Worm (Caenorhabditis elegans) whole organism, midembryonic: ENCODE data around the gene fbxa-56.

Source experiments
- T22C8.4 ChIP-seq: fragments of 200-800 bp; sonication (Bioruptor generic); IDR thresholded peaks from 2 replicates; pipeline ENCODE4 v1.3.6; 2022; ENCODE audit warnings: missing genetic modification characterization, missing compliant biosample characterization
- flt-1 ChIP-seq: fragments of 200-800 bp; sonication (Bioruptor generic); IDR thresholded peaks from 2 replicates; pipeline ENCODE4 v1.3.6; 2022; ENCODE audit warnings: missing genetic modification characterization, missing compliant biosample characterization
- klf-2 ChIP-seq: fragments of 200-800 bp; sonication (Bioruptor generic); conservative IDR thresholded peaks from 2 replicates; pipeline ENCODE4 v1.3.6; 2022; ENCODE audit warnings: missing genetic modification reagents, missing genetic modification characterization, missing compliant biosample characterization
- med-1 ChIP-seq: sonication (generic microtip); optimal IDR thresholded peaks from 2 replicates; lab custom pipeline; 2017; ENCODE audit warnings: missing genetic modification characterization, mild to moderate bottlenecking, missing compliant biosample characterization, antibody characterized with exemption, missing genetic modification reagents; ENCODE audit not compliant: insufficient read depth
- ref-1 ChIP-seq: fragments of 200-800 bp; sonication (Bioruptor generic); conservative IDR thresholded peaks from 2 replicates; pipeline ENCODE4 v1.3.6; 2022; ENCODE audit warnings: missing genetic modification reagents, missing genetic modification characterization, missing compliant biosample characterization
- tab-1 ChIP-seq: fragments of 200-800 bp; sonication (Bioruptor generic); IDR thresholded peaks from 2 replicates; pipeline ENCODE4 v1.3.6; 2022; ENCODE audit warnings: missing genetic modification characterization, missing compliant biosample characterization
- ztf-23 ChIP-seq: fragments of 200-800 bp; sonication (Bioruptor generic); IDR thresholded peaks from 2 replicates; pipeline ENCODE4 v1.3.6; 2022; ENCODE audit warnings: missing genetic modification reagents, missing genetic modification characterization, missing compliant biosample characterization

DNA sequence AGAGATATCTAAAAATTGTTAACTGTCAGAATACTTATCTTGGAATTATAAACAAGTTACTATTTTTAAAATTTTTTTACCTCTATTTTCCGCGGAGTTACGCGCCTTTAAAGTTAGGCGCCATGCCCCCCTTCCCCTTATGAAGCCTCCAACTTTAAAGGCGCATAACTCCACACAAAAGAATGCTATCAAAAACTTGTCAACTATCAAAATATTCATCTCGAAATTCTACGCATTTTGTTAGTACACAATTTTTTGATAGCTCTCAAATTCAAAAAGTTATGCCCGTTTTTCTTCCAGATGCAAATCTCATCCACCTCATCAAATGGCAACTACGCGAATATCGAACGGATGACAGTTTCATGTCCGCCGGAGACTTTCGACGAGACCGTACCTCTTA is 45.1 kb upstream of the fbxa-56 start, which contains the start of gene tbc-10:
- TF ChIP-seq ztf-23 (GFP tag; lab: Robert Waterston, UW) (no peak), ref-1 (no peak), med-1 (no peak), T22C8.4 (GFP tag; lab: Robert Waterston, UW) (no peak), klf-2 (no peak), flt-1 (no peak), tab-1 (GFP tag; lab: Robert Waterston, UW) (no peak)
